Worm (Caenorhabditis elegans) whole organism, L4 larva: ENCODE data around the gene unc-1.
A peak's percentile ranks its signal among the peaks of the same experiment; 100 is the strongest.

Source experiments
- F37D6.2 ChIP-seq: sonication (generic microtip); optimal IDR thresholded peaks from 2 replicates; lab custom pipeline; 2016; ENCODE audit warnings: mild to moderate bottlenecking, missing genetic modification characterization, missing compliant biosample characterization
- T20F7.1 ChIP-seq: fragments of 200-800 bp; sonication (Bioruptor generic); optimal IDR thresholded peaks from 2 replicates; lab custom pipeline; 2018; ENCODE audit warnings: mild to moderate bottlenecking, missing genetic modification characterization, missing compliant biosample characterization
- T26A8.4 ChIP-seq: fragments of 200-800 bp; sonication (Bioruptor generic); IDR thresholded peaks from 2 replicates; pipeline ENCODE4 v1.3.6; 2022; ENCODE audit warnings: missing genetic modification characterization, missing compliant biosample characterization
- Y105C5A.15 ChIP-seq: fragments of 200-800 bp; sonication (Bioruptor generic); IDR thresholded peaks from 2 replicates; pipeline ENCODE4 v1.3.6; 2022; ENCODE audit warnings: missing genetic modification characterization, missing compliant biosample characterization
- aha-1 ChIP-seq: fragments of 150-350 bp; peaks from one replicate; lab custom pipeline; 2014; ENCODE audit warnings: missing biosample characterization, missing genetic modification characterization
- arid-1 ChIP-seq: fragments of 200-800 bp; sonication (Bioruptor generic); conservative IDR thresholded peaks from 2 replicates; pipeline ENCODE4 v1.3.6; 2022; ENCODE audit warnings: missing genetic modification reagents, missing genetic modification characterization, missing compliant biosample characterization
- attf-4 ChIP-seq: sonication (generic microtip); optimal IDR thresholded peaks from 3 replicates; lab custom pipeline; 2017; ENCODE audit warnings: missing biosample characterization, missing genetic modification characterization
- ceh-32 ChIP-seq: sonication (generic microtip); optimal IDR thresholded peaks from 2 replicates; lab custom pipeline; 2016; ENCODE audit warnings: mild to moderate bottlenecking, missing genetic modification characterization, missing compliant biosample characterization; ENCODE audit not compliant: poor library complexity
- ceh-82 ChIP-seq: sonication (generic microtip); optimal IDR thresholded peaks from 2 replicates; lab custom pipeline; 2017; ENCODE audit warnings: missing biosample characterization, missing genetic modification characterization
- ces-1 ChIP-seq: fragments of 150-350 bp; sonication (generic microtip); optimal IDR thresholded peaks from 4 replicates; lab custom pipeline; 2014; ENCODE audit warnings: missing biosample characterization, missing genetic modification reagents, missing genetic modification characterization
- daf-16 ChIP-seq, 3 experiments: sonication (generic microtip); optimal IDR thresholded peaks; 2 replicates each; lab custom pipeline; 2016 to 2017; ENCODE audit warnings: missing genetic modification characterization in 3 of 3, missing genetic modification reagents in 3 of 3, mild to moderate bottlenecking in 2 of 3, missing compliant biosample characterization in 2 of 3, missing biosample characterization in 1 of 3, moderate library complexity in 1 of 3
- daf-19 ChIP-seq: fragments of 200-800 bp; sonication (Bioruptor generic); conservative IDR thresholded peaks from 2 replicates; pipeline ENCODE4 v1.3.6; 2022; ENCODE audit warnings: missing genetic modification characterization, missing compliant biosample characterization
- daf-8 ChIP-seq: fragments of 200-800 bp; sonication (Bioruptor generic); IDR thresholded peaks from 2 replicates; pipeline ENCODE4 v1.3.6; 2022; ENCODE audit warnings: missing genetic modification characterization, missing compliant biosample characterization
- duxl-1 ChIP-seq: sonication (generic microtip); optimal IDR thresholded peaks from 2 replicates; lab custom pipeline; 2016; ENCODE audit warnings: mild to moderate bottlenecking, missing genetic modification characterization, moderate library complexity, missing compliant biosample characterization; ENCODE audit not compliant: poor library complexity
- dve-1 ChIP-seq: sonication (generic microtip); optimal IDR thresholded peaks from 2 replicates; lab custom pipeline; 2017; ENCODE audit warnings: antibody characterized with exemption, mild to moderate bottlenecking, missing genetic modification characterization, missing compliant biosample characterization; ENCODE audit not compliant: insufficient read depth
- egl-43 ChIP-seq: fragments of 200-800 bp; sonication (Bioruptor generic); IDR thresholded peaks from 2 replicates; pipeline ENCODE4 v1.3.6; 2022; ENCODE audit warnings: missing genetic modification reagents, missing genetic modification characterization, missing compliant biosample characterization
- hlh-11 ChIP-seq: fragments of 200-800 bp; sonication (Bioruptor generic); optimal IDR thresholded peaks from 2 replicates; lab custom pipeline; 2018; ENCODE audit warnings: mild to moderate bottlenecking, missing genetic modification characterization, missing compliant biosample characterization
- hlh-30 ChIP-seq: sonication (generic microtip); optimal IDR thresholded peaks from 2 replicates; lab custom pipeline; 2017; ENCODE audit warnings: antibody characterized with exemption, mild to moderate bottlenecking, missing genetic modification characterization, missing compliant biosample characterization; ENCODE audit not compliant: insufficient read depth
- lin-38 ChIP-seq: fragments of 200-800 bp; sonication (Bioruptor generic); IDR thresholded peaks from 2 replicates; pipeline ENCODE4 v1.3.6; 2022; ENCODE audit warnings: missing genetic modification reagents, missing genetic modification characterization, missing compliant biosample characterization
- lir-3 ChIP-seq: sonication (generic microtip); optimal IDR thresholded peaks from 2 replicates; lab custom pipeline; 2016; ENCODE audit warnings: mild to moderate bottlenecking, missing genetic modification characterization, missing compliant biosample characterization
- lsy-2 ChIP-seq, 2 experiments: fragments of 150-350 bp in 1 of 2; sonication (generic microtip) in 1 of 2; optimal IDR thresholded peaks; 2 replicates each; lab custom pipeline; 2014 to 2017; ENCODE audit warnings: missing biosample characterization in 2 of 2, missing genetic modification characterization in 2 of 2
- madf-5 ChIP-seq, 2 experiments: fragments of 200-800 bp; sonication (Bioruptor generic); IDR thresholded peaks; 2 replicates each; pipeline ENCODE4 v1.3.6; 2022; ENCODE audit warnings: missing compliant biosample characterization in 2 of 2, missing genetic modification characterization in 2 of 2
- madf-9 ChIP-seq: fragments of 200-800 bp; sonication (Bioruptor generic); conservative IDR thresholded peaks from 2 replicates; pipeline ENCODE4 v1.3.6; 2022; ENCODE audit warnings: missing genetic modification reagents, missing genetic modification characterization, missing compliant biosample characterization
- mdl-1 ChIP-seq, 2 experiments: fragments of 150-350 bp in 1 of 2; sonication (generic microtip) in 1 of 2; optimal IDR thresholded peaks; 2 replicates each; lab custom pipeline; 2014 to 2017; ENCODE audit warnings: missing biosample characterization in 2 of 2, missing genetic modification characterization in 2 of 2
- mdt-29 ChIP-seq: fragments of 200-800 bp; sonication (Bioruptor generic); IDR thresholded peaks from 2 replicates; pipeline ENCODE4 v1.3.6; 2022; ENCODE audit warnings: missing genetic modification reagents, missing genetic modification characterization, missing compliant biosample characterization
- mep-1 ChIP-seq: fragments of 150-350 bp; sonication (generic microtip); optimal IDR thresholded peaks from 3 replicates; lab custom pipeline; 2014; ENCODE audit warnings: missing biosample characterization, missing genetic modification characterization
- mes-2 ChIP-seq: sonication (generic microtip); optimal IDR thresholded peaks from 2 replicates; lab custom pipeline; 2016; ENCODE audit warnings: missing genotype, mild to moderate bottlenecking, missing genetic modification characterization, missing compliant biosample characterization; ENCODE audit not compliant: poor library complexity, severe bottlenecking
- mxl-3 ChIP-seq: fragments of 200-800 bp; sonication (Bioruptor generic); optimal IDR thresholded peaks from 2 replicates; lab custom pipeline; 2018; ENCODE audit warnings: mild to moderate bottlenecking, missing genetic modification characterization, missing compliant biosample characterization
- nhr-28 ChIP-seq: fragments of 150-350 bp; optimal IDR thresholded peaks from 2 replicates; lab custom pipeline; 2014; ENCODE audit warnings: missing biosample characterization, missing genetic modification characterization
- nhr-41 ChIP-seq: fragments of 200-800 bp; sonication (Bioruptor generic); IDR thresholded peaks from 2 replicates; pipeline ENCODE4 v1.3.6; 2022; ENCODE audit warnings: missing genetic modification reagents, missing genetic modification characterization, missing compliant biosample characterization
- nhr-42 ChIP-seq: fragments of 200-800 bp; sonication (Bioruptor generic); IDR thresholded peaks from 2 replicates; pipeline ENCODE4 v1.3.6; 2022; ENCODE audit warnings: missing genetic modification characterization, missing compliant biosample characterization
- nhr-77 ChIP-seq: fragments of 150-350 bp; optimal IDR thresholded peaks from 2 replicates; lab custom pipeline; 2014; ENCODE audit warnings: missing biosample characterization, missing genetic modification characterization
- pha-4 ChIP-seq, 2 experiments: fragments of 150-350 bp in 1 of 2; fragments of 200-800 bp in 1 of 2; sonication (Bioruptor generic) in 1 of 2; IDR thresholded peaks in 1 of 2; optimal IDR thresholded peaks in 1 of 2; 2 replicates each; pipeline versions ENCODE4 v1.3.6 to Lab custom; 2014 to 2022; ENCODE audit warnings: missing genetic modification characterization in 2 of 2, missing genetic modification reagents in 2 of 2, missing biosample characterization in 1 of 2, missing compliant biosample characterization in 1 of 2
- saeg-2 ChIP-seq: fragments of 200-800 bp; sonication (Bioruptor generic); IDR thresholded peaks from 2 replicates; pipeline ENCODE4 v1.3.6; 2022; ENCODE audit warnings: missing genetic modification reagents, missing genetic modification characterization, missing compliant biosample characterization
- snpc-1.2 ChIP-seq: fragments of 200-800 bp; sonication (Bioruptor generic); IDR thresholded peaks from 2 replicates; pipeline ENCODE4 v1.3.6; 2022; ENCODE audit warnings: missing genetic modification reagents, missing genetic modification characterization, missing compliant biosample characterization
- snpc-4 ChIP-seq: fragments of 150-350 bp; optimal IDR thresholded peaks from 2 replicates; lab custom pipeline; 2014; ENCODE audit warnings: missing biosample characterization, missing genetic modification characterization
- spr-3 ChIP-seq: fragments of 200-800 bp; sonication (Bioruptor generic); optimal IDR thresholded peaks from 2 replicates; lab custom pipeline; 2018; ENCODE audit warnings: mild to moderate bottlenecking, missing genetic modification characterization, missing compliant biosample characterization
- tag-97 ChIP-seq: fragments of 200-800 bp; sonication (Bioruptor generic); IDR thresholded peaks from 2 replicates; pipeline ENCODE4 v1.3.6; 2022; ENCODE audit warnings: missing genetic modification characterization, missing compliant biosample characterization
- tra-1 ChIP-seq: fragments of 200-800 bp; sonication (Bioruptor generic); IDR thresholded peaks from 2 replicates; pipeline ENCODE4 v1.3.6; 2022; ENCODE audit warnings: missing genetic modification reagents, missing genetic modification characterization, missing compliant biosample characterization
- vab-7 ChIP-seq: fragments of 200-800 bp; sonication (Bioruptor generic); IDR thresholded peaks from 2 replicates; pipeline ENCODE4 v1.3.6; 2022; ENCODE audit warnings: missing genetic modification reagents, missing genetic modification characterization, missing compliant biosample characterization
- zfp-3 ChIP-seq: fragments of 200-800 bp; sonication (Bioruptor generic); conservative IDR thresholded peaks from 2 replicates; pipeline ENCODE4 v1.3.6; 2022; ENCODE audit warnings: missing genetic modification reagents, missing genetic modification characterization, missing compliant biosample characterization
- zip-2 ChIP-seq: fragments of 150-350 bp; optimal IDR thresholded peaks from 2 replicates; lab custom pipeline; 2014; ENCODE audit warnings: missing biosample characterization, missing genetic modification characterization
- ztf-11 ChIP-seq: fragments of 150-350 bp; optimal IDR thresholded peaks from 2 replicates; lab custom pipeline; 2014; ENCODE audit warnings: missing biosample characterization, missing genetic modification characterization
- ztf-7 ChIP-seq: fragments of 150-350 bp; optimal IDR thresholded peaks from 2 replicates; lab custom pipeline; 2014; ENCODE audit warnings: missing biosample characterization, missing genetic modification characterization

Gene unc-1

DNA sequence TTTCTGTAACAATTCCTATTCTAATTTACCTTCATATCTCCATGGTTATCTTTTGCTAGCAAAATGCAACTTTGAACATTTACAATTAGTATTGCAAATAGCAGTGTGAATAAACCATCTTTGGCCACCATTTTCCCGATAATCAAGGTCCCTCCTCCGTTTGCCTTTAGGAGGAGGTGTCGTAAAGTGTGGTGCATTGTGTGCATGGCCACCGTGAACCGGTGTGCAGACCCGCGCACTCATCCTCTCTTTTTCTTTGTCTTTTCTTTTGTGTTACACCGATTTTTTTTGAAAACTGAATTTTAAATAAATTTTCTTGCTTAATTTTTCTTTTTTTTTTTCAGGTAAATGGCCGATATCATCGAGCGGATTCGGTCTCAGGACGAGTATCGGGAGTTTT lies 34.6 kb upstream of the unc-1 start, which contains the start of the genes pigx-1 and rme-6:
TSS of gene pigx-1 (minus strand) at position 206 of the 400 bp plus-strand sequence.
TSS of gene rme-6 (plus strand) at position 345 of the 400 bp plus-strand sequence.
- no peak for TF ChIP-seq daf-8 (GFP tag; lab: Robert Waterston, UW)
- TF ChIP-seq dve-1: no peak
- TF ChIP-seq aha-1: peak; percentile 39
- TF ChIP-seq nhr-41 (GFP tag; lab: Robert Waterston, UW): no peak
- no peak for TF ChIP-seq mxl-3 (GFP tag; lab: Kevin White, UChicago)
- peak; percentile 56 for TF ChIP-seq mes-2 (tag; lab: Kevin White, UChicago)
- no peak for TF ChIP-seq T20F7.1 (GFP tag; lab: Kevin White, UChicago)
- no peak for TF ChIP-seq mdt-29 (GFP tag; lab: Robert Waterston, UW)
- no peak for TF ChIP-seq F37D6.2 (tag; lab: Kevin White, UChicago)
- no peak for TF ChIP-seq mep-1 (tag; lab: Kevin White, UChicago)
- TF ChIP-seq attf-4: no peak
- TF ChIP-seq hlh-30 (tag; lab: Kevin White, UChicago): peak; percentile 7
- TF ChIP-seq lin-38 (GFP tag; lab: Robert Waterston, UW): no peak

DNA sequence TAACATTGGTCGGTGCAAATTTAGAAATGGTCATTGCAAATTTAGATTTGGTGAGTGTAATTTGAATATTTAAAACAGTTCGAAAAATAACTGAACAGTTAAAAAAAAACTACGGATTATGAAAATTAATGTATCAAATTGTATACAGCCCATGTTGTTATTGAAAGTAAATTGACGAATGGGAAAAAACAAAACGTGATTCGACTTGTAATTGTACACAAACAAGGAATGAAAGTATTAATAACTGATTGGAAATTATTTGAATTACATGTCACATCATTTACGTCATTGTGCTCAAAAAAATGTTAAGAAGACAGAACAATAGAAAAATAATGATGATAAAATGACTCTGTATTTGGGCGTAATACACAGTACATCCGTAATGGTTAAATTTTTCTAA lies 32.1 kb upstream of the unc-1 start:
- TF ChIP-seq aha-1: peak; percentile 47
- TF ChIP-seq dve-1: peak; percentile 29
- TF ChIP-seq spr-3 (GFP tag; lab: Kevin White, UChicago): no peak
- peak; percentile 42 for TF ChIP-seq nhr-77 (tag; lab: Kevin White, UChicago)
- no peak for TF ChIP-seq daf-16 (GFP tag; optimal IDR thresholded peaks at IDR 0.05; lab: Kevin White, UChicago)
- peak; percentile 91 for TF ChIP-seq daf-16 (tag; optimal IDR thresholded peaks at IDR 0.05; lab: Kevin White, UChicago)
- no peak for TF ChIP-seq arid-1
- TF ChIP-seq nhr-28 (tag; lab: Kevin White, UChicago): peak; percentile 2

DNA sequence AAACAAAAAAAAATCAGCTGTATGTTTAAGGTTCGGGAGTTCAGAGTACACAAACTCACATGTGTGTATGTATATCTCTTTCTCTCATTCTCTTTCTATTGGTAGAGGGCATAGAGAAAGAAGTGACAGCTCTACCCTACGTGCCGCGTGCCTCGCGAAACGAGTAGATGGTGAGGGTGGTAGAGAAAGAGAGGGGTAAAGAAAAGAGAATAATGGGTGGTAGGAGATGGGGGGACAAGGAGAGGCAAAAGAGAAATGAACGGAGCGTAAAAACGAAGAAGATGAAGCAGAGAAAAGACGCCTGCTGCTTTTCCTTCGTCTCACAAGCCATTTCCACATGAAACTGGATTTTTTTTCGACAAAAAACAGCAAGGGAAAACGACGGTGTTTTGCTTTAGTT lies 30.9 kb upstream of the unc-1 start:
- TF ChIP-seq snpc-4 (tag; lab: Kevin White, UChicago) (no peak), madf-5 (GFP tag; IDR thresholded peaks at IDR 0.05; lab: Robert Waterston, UW) (0 out of 4 replicates have a peak, but pooled peaks of 1 of the 2 experiments have one; percentile 4), nhr-42 (0 out of 2 replicates have a peak, but pooled peaks have one; percentile 54), hlh-11 (tag; lab: Kevin White, UChicago) (peak; percentile 99), saeg-2 (GFP tag; lab: Robert Waterston, UW) (0 out of 2 replicates have a peak, but pooled peaks have one; percentile 69), dve-1 (peak; percentile 99), T20F7.1 (GFP tag; lab: Kevin White, UChicago) (peak; percentile 74), nhr-28 (tag; lab: Kevin White, UChicago) (peak; percentile 95), ceh-82 (tag; lab: Kevin White, UChicago) (no peak), ceh-32 (tag; lab: Kevin White, UChicago) (no peak), daf-19 (peak; percentile 31; the same call in 1 of the 2 replicates), duxl-1 (tag; lab: Kevin White, UChicago) (peak; percentile 68), lsy-2 (tag; optimal IDR thresholded peaks at IDR 0.05; lab: Kevin White, UChicago) (peak; percentile 78 to 93), vab-7 (GFP tag; lab: Robert Waterston, UW) (peak; percentile 38; the same call in 1 of the 2 replicates), Y105C5A.15 (peak; percentile 26; the same call in 1 of the 2 replicates), pha-4 (GFP tag; IDR thresholded peaks at IDR 0.05; lab: Robert Waterston, UW) (peak; percentile 87), pha-4 (tag; optimal IDR thresholded peaks at IDR 0.05; lab: Kevin White, UChicago) (peak; percentile 99), lir-3 (peak; percentile 2), spr-3 (GFP tag; lab: Kevin White, UChicago) (peak; percentile 60), F37D6.2 (tag; lab: Kevin White, UChicago) (peak; percentile 81), ztf-11 (tag; lab: Kevin White, UChicago) (no peak), mdl-1 (tag; optimal IDR thresholded peaks at IDR 0.05; lab: Kevin White, UChicago) (peak; percentile 98 to 100), tra-1 (GFP tag; lab: Robert Waterston, UW) (peak; percentile 95), daf-8 (GFP tag; lab: Robert Waterston, UW) (no peak), ces-1 (GFP tag; lab: Kevin White, UChicago) (no peak), zfp-3 (no peak), zip-2 (peak; percentile 75), ztf-7 (tag; lab: Kevin White, UChicago) (peak; percentile 77), nhr-77 (tag; lab: Kevin White, UChicago) (peak; percentile 95), T26A8.4 (GFP tag; lab: Robert Waterston, UW) (peak; percentile 85), tag-97 (GFP tag; lab: Robert Waterston, UW) (no peak), egl-43 (GFP tag; lab: Robert Waterston, UW) (peak; percentile 87), madf-9 (peak; percentile 62; the same call in 1 of the 2 replicates), snpc-1.2 (GFP tag; lab: Robert Waterston, UW) (no peak), arid-1 (peak; percentile 89)
